Worm (Caenorhabditis elegans) whole organism, young adult: ENCODE measurements around the gene W09C2.10.

Experiments used
- F22D6.2 ChIP-seq: sonication (generic microtip); optimal IDR thresholded peaks from 2 replicates; lab custom pipeline; 2016; ENCODE audit warnings: mild to moderate bottlenecking, missing genetic modification characterization, missing compliant biosample characterization
- F49E8.2 ChIP-seq: sonication (generic microtip); optimal IDR thresholded peaks from 3 replicates; lab custom pipeline; 2017; ENCODE audit warnings: missing genetic modification characterization, mild to moderate bottlenecking, missing compliant biosample characterization, antibody characterized with exemption, moderate library complexity; ENCODE audit not compliant: insufficient read depth
- F55B11.4 ChIP-seq: sonication (generic microtip); optimal IDR thresholded peaks from 2 replicates; lab custom pipeline; 2016; ENCODE audit warnings: missing compliant biosample characterization, missing genetic modification characterization, borderline replicate concordance; ENCODE audit not compliant: insufficient read depth
- F57C9.4 ChIP-seq: sonication (generic microtip); optimal IDR thresholded peaks from 2 replicates; lab custom pipeline; 2017; ENCODE audit warnings: mild to moderate bottlenecking, missing genetic modification characterization, missing compliant biosample characterization
- K12H6.12 ChIP-seq: fragments of 200-800 bp; sonication (Bioruptor generic); optimal IDR thresholded peaks from 2 replicates; lab custom pipeline; 2018; ENCODE audit warnings: mild to moderate bottlenecking, missing genetic modification characterization, missing compliant biosample characterization
- Y53F4B.3 ChIP-seq: fragments of 200-800 bp; sonication (Bioruptor generic); IDR thresholded peaks from 2 replicates; pipeline ENCODE4 v1.3.6; 2022; ENCODE audit warnings: missing genetic modification reagents, missing genetic modification characterization, missing compliant biosample characterization
- Y53G8AR.9 ChIP-seq: fragments of 200-800 bp; sonication (Bioruptor generic); conservative IDR thresholded peaks from 2 replicates; pipeline ENCODE4 v1.3.6; 2022; ENCODE audit warnings: missing genetic modification reagents, missing genetic modification characterization, missing compliant biosample characterization
- Y67H2A.10 ChIP-seq: fragments of 200-800 bp; sonication (Bioruptor generic); conservative IDR thresholded peaks from 2 replicates; pipeline ENCODE4 v1.3.6; 2022; ENCODE audit warnings: missing genetic modification reagents, missing genetic modification characterization, missing compliant biosample characterization
- Y79H2A.3 ChIP-seq: fragments of 200-800 bp; sonication (Bioruptor generic); conservative IDR thresholded peaks from 2 replicates; pipeline ENCODE4 v1.3.6; 2022; ENCODE audit warnings: missing genetic modification reagents, missing genetic modification characterization, missing compliant biosample characterization
- akir-1 ChIP-seq: fragments of 200-800 bp; sonication (Bioruptor generic); optimal IDR thresholded peaks from 2 replicates; lab custom pipeline; 2018; ENCODE audit warnings: mild to moderate bottlenecking, missing genetic modification characterization, moderate library complexity, missing compliant biosample characterization
- aptf-2 ChIP-seq: fragments of 200-800 bp; sonication (Bioruptor generic); conservative IDR thresholded peaks from 2 replicates; pipeline ENCODE4 v1.3.6; 2022; ENCODE audit warnings: missing genetic modification reagents, missing genetic modification characterization, missing compliant biosample characterization
- athp-1 ChIP-seq: sonication (generic microtip); optimal IDR thresholded peaks from 2 replicates; lab custom pipeline; 2017; ENCODE audit warnings: mild to moderate bottlenecking, missing genetic modification characterization, missing compliant biosample characterization
- attf-5 ChIP-seq: fragments of 200-800 bp; sonication (Bioruptor generic); optimal IDR thresholded peaks from 2 replicates; lab custom pipeline; 2018; ENCODE audit warnings: mild to moderate bottlenecking, missing genetic modification characterization, missing compliant biosample characterization
- bed-1 ChIP-seq: fragments of 200-800 bp; sonication (Bioruptor generic); IDR thresholded peaks from 2 replicates; pipeline ENCODE4 v1.3.6; 2022; ENCODE audit warnings: missing genetic modification reagents, missing genetic modification characterization, missing compliant biosample characterization
- ceh-100 ChIP-seq: fragments of 200-800 bp; sonication (Bioruptor generic); IDR thresholded peaks from 2 replicates; pipeline ENCODE4 v1.3.6; 2022; ENCODE audit warnings: missing genetic modification reagents, missing genetic modification characterization, missing compliant biosample characterization
- ceh-27 ChIP-seq: fragments of 200-800 bp; sonication (Bioruptor generic); optimal IDR thresholded peaks from 2 replicates; lab custom pipeline; 2018; ENCODE audit warnings: mild to moderate bottlenecking, missing genetic modification characterization, moderate library complexity, missing compliant biosample characterization
- die-1 ChIP-seq: sonication (generic microtip); optimal IDR thresholded peaks from 2 replicates; lab custom pipeline; 2016; ENCODE audit warnings: missing genotype, mild to moderate bottlenecking, missing genetic modification characterization, missing compliant biosample characterization
- dpff-1 ChIP-seq: sonication (generic microtip); optimal IDR thresholded peaks from 2 replicates; lab custom pipeline; 2017; ENCODE audit warnings: mild to moderate bottlenecking, missing genetic modification characterization, missing compliant biosample characterization
- dpl-1 ChIP-seq: fragments of 150-350 bp; optimal IDR thresholded peaks from 2 replicates; lab custom pipeline; 2014; ENCODE audit warnings: missing biosample characterization, missing genetic modification reagents, missing genetic modification characterization
- egl-44 ChIP-seq: fragments of 200-800 bp; sonication (Bioruptor generic); IDR thresholded peaks from 2 replicates; pipeline ENCODE4 v1.3.6; 2022; ENCODE audit warnings: missing genetic modification reagents, missing genetic modification characterization, missing compliant biosample characterization
- ekl-4 ChIP-seq: fragments of 200-800 bp; sonication (Bioruptor generic); IDR thresholded peaks from 2 replicates; pipeline ENCODE4 v1.3.6; 2022; ENCODE audit warnings: missing genetic modification reagents, missing genetic modification characterization, missing compliant biosample characterization
- fkh-3 ChIP-seq: sonication (generic microtip); optimal IDR thresholded peaks from 2 replicates; lab custom pipeline; 2016; ENCODE audit warnings: mild to moderate bottlenecking, missing genetic modification characterization, missing compliant biosample characterization
- gei-17 ChIP-seq: fragments of 200-800 bp; sonication (Bioruptor generic); optimal IDR thresholded peaks from 2 replicates; lab custom pipeline; 2018; ENCODE audit warnings: mild to moderate bottlenecking, missing genetic modification characterization, missing compliant biosample characterization
- hrde-1 ChIP-seq: sonication (generic microtip); optimal IDR thresholded peaks from 2 replicates; lab custom pipeline; 2016; ENCODE audit warnings: missing genetic modification characterization, mild to moderate bottlenecking, missing compliant biosample characterization, moderate library complexity, missing genotype, missing genetic modification reagents, borderline replicate concordance
- hsf-1 ChIP-seq: fragments of 200-800 bp; sonication (Bioruptor generic); IDR thresholded peaks from 2 replicates; pipeline ENCODE4 v1.3.6; 2022; ENCODE audit warnings: missing genetic modification reagents, missing genetic modification characterization, missing compliant biosample characterization
- let-607 ChIP-seq, 2 experiments: fragments of 200-800 bp in 1 of 2; sonication (Bioruptor generic) in 1 of 2; sonication (generic microtip) in 1 of 2; optimal IDR thresholded peaks; 2 replicates each; lab custom pipeline; 2016 to 2018; ENCODE audit warnings: mild to moderate bottlenecking in 2 of 2, missing compliant biosample characterization in 2 of 2, missing genetic modification characterization in 2 of 2, moderate library complexity in 2 of 2, missing genotype in 1 of 2
- madf-10 ChIP-seq: sonication (generic microtip); optimal IDR thresholded peaks from 2 replicates; lab custom pipeline; 2016; ENCODE audit warnings: mild to moderate bottlenecking, missing genetic modification characterization, missing compliant biosample characterization
- madf-3 ChIP-seq: fragments of 200-800 bp; sonication (Bioruptor generic); IDR thresholded peaks from 2 replicates; pipeline ENCODE4 v1.3.6; 2022; ENCODE audit warnings: missing genetic modification reagents, missing genetic modification characterization, missing compliant biosample characterization
- nhr-120 ChIP-seq: fragments of 200-800 bp; sonication (Bioruptor generic); IDR thresholded peaks from 2 replicates; pipeline ENCODE4 v1.3.6; 2022; ENCODE audit warnings: missing genetic modification characterization, missing compliant biosample characterization
- pbrm-1 ChIP-seq: fragments of 200-800 bp; sonication (Bioruptor generic); IDR thresholded peaks from 2 replicates; pipeline ENCODE4 v1.3.6; 2022; ENCODE audit warnings: missing genetic modification reagents, missing genetic modification characterization, missing compliant biosample characterization
- rpc-1 ChIP-seq, 2 experiments: fragments of 150-350 bp in 1 of 2; sonication (generic microtip) in 1 of 2; optimal IDR thresholded peaks; 2 replicates each; lab custom pipeline; 2014 to 2018; ENCODE audit warnings: missing biosample characterization in 1 of 2, missing genetic modification characterization in 1 of 2, missing genetic modification reagents in 1 of 2, missing genotype in 1 of 2
- snpc-1.3 ChIP-seq: sonication (generic microtip); optimal IDR thresholded peaks from 2 replicates; lab custom pipeline; 2017; ENCODE audit warnings: missing genetic modification characterization, mild to moderate bottlenecking, missing compliant biosample characterization, antibody characterized with exemption, moderate library complexity, missing genotype, missing genetic modification reagents; ENCODE audit not compliant: insufficient read depth
- unc-130 ChIP-seq: sonication (generic microtip); optimal IDR thresholded peaks from 2 replicates; lab custom pipeline; 2016; ENCODE audit warnings: missing genetic modification reagents, missing genetic modification characterization, missing compliant biosample characterization
- xnd-1 ChIP-seq: sonication (generic microtip); optimal IDR thresholded peaks from 2 replicates; lab custom pipeline; 2016; ENCODE audit warnings: missing genotype, missing genetic modification reagents, missing genetic modification characterization, missing compliant biosample characterization

W09C2.10 gene

ce11 chrIV:9614695-9615094 lies 10.2 kb downstream of the W09C2.10 start, which contains the start of gene elt-1:
TSS of gene elt-1 (plus strand) at chrIV:9614995.
- no peak for TF ChIP-seq aptf-2
- no peak for TF ChIP-seq egl-44 (GFP tag; lab: Robert Waterston, UW)
- TF ChIP-seq bed-1, result no peak
- TF ChIP-seq Y79H2A.3 (GFP tag; lab: Robert Waterston, UW), result no peak
- TF ChIP-seq unc-130 (GFP tag; lab: Kevin White, UChicago), result no peak
- TF ChIP-seq ceh-100 (GFP tag; lab: Robert Waterston, UW), result no peak
- no peak for TF ChIP-seq pbrm-1 (GFP tag; lab: Robert Waterston, UW)
- no peak for TF ChIP-seq madf-10 (tag; lab: Kevin White, UChicago)
- no peak for TF ChIP-seq die-1 (tag; lab: Kevin White, UChicago)
- TF ChIP-seq gei-17 (GFP tag; lab: Kevin White, UChicago), result no peak
- TF ChIP-seq F57C9.4, result no peak
- no peak for TF ChIP-seq rpc-1 (optimal IDR thresholded peaks at IDR 0.05; lab: Kevin White, UChicago)
- TF ChIP-seq rpc-1 (tag; optimal IDR thresholded peaks at IDR 0.05; lab: Kevin White, UChicago), result no peak
- no peak for TF ChIP-seq xnd-1
- TF ChIP-seq F22D6.2 (tag; lab: Kevin White, UChicago), result no peak
- TF ChIP-seq fkh-3 (tag; lab: Kevin White, UChicago), result no peak
- no peak for TF ChIP-seq athp-1
- TF ChIP-seq attf-5 (GFP tag; lab: Kevin White, UChicago), result no peak
- TF ChIP-seq dpff-1 (tag; lab: Kevin White, UChicago), result no peak
- no peak for TF ChIP-seq hrde-1 (tag; lab: Kevin White, UChicago)
- TF ChIP-seq ekl-4, result no peak

- TF ChIP-seq K12H6.12, result no peak
- no peak for TF ChIP-seq Y67H2A.10 (GFP tag; lab: Robert Waterston, UW)
- no peak for TF ChIP-seq hsf-1
- TF ChIP-seq bed-1, result no peak
- TF ChIP-seq attf-5 (GFP tag; lab: Kevin White, UChicago), result no peak
- TF ChIP-seq ceh-27, result no peak
- no peak for TF ChIP-seq madf-3 (GFP tag; lab: Robert Waterston, UW)
- TF ChIP-seq Y53F4B.3 (GFP tag; lab: Robert Waterston, UW), result no peak
- TF ChIP-seq F55B11.4 (tag; lab: Kevin White, UChicago), result no peak
- no peak for TF ChIP-seq snpc-1.3 (tag; lab: Kevin White, UChicago)
- TF ChIP-seq, all 124 proteins: peak for 0
These were observed 10.8 kb downstream of the W09C2.10 start for ce11 chrIV:9614060-9614459.

ce11 chrIV:9613072-9613590 lies 11.7 kb downstream of the W09C2.10 start:
- TF ChIP-seq nhr-120 (GFP tag; lab: Robert Waterston, UW) (no peak), F55B11.4 (tag; lab: Kevin White, UChicago) (no peak), dpff-1 (tag; lab: Kevin White, UChicago) (no peak), akir-1 (GFP tag; lab: Kevin White, UChicago) (no peak), die-1 (tag; lab: Kevin White, UChicago) (no peak), madf-3 (GFP tag; lab: Robert Waterston, UW) (no peak), gei-17 (GFP tag; lab: Kevin White, UChicago) (no peak), aptf-2 (no peak), dpl-1 (GFP tag; lab: Kevin White, UChicago) (no peak), pbrm-1 (GFP tag; lab: Robert Waterston, UW) (no peak), F49E8.2 (tag; lab: Kevin White, UChicago) (no peak)

ce11 chrIV:9610923-9611322 lies 14.0 kb downstream of the W09C2.10 start:
- TF ChIP-seq let-607 (tag; optimal IDR thresholded peaks at IDR 0.05; lab: Kevin White, UChicago), result no peak
- TF ChIP-seq Y53G8AR.9 (GFP tag; lab: Robert Waterston, UW), result no peak
- TF ChIP-seq hrde-1 (tag; lab: Kevin White, UChicago), result no peak
